Fruit fly (Drosophila melanogaster): ENCODE data around the gene Cht5.

DNA sequence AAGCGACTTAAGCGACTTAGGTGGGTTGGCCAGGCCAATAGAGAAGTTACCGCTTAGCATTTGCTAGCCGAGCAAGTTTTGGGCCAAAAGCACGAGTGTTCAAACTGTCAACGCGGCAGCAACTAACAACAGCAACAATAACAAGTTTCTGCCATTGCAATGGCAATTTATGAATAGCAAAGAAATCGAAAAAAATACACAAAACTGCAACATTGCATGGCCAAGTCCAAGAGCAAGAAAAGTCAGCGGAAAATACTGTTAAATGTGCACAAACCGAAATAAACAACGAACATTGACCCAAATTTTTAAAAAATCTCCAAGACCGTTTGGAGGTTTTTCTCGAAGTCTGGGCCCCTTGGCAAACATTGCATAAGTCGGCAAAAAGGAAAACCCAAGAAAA is 43.0 kb downstream of the Cht5 start:
- TF ChIP-seq CG5204 (GFP tag; optimal IDR thresholded peaks at IDR 0.05) (no peak), CG7101 (tag; optimal IDR thresholded peaks at IDR 0.05) (no peak), CG33017 (tag; optimal IDR thresholded peaks at IDR 0.05) (no peak), Clk (GFP tag; optimal IDR thresholded peaks at IDR 0.05) (no peak), cnc (optimal IDR thresholded peaks at IDR 0.05) (no peak), CG14711 (tag; optimal IDR thresholded peaks at IDR 0.05) (no peak), Hr96 (GFP tag; optimal IDR thresholded peaks at IDR 0.05) (no peak), pad (GFP tag; optimal IDR thresholded peaks at IDR 0.05) (no peak), CG1620 (GFP tag; optimal IDR thresholded peaks at IDR 0.05) (no peak), CG7045 (GFP tag; optimal IDR thresholded peaks at IDR 0.05) (no peak), CG11617 (GFP tag; optimal IDR thresholded peaks at IDR 0.05) (no peak), CG12768 (GFP tag; optimal IDR thresholded peaks at IDR 0.05) (no peak)
